Fruit fly (Drosophila melanogaster) whole organism, wandering third instar larva: ENCODE measurements around the gene Lint-1.

Experiments
- Dfd ChIP-seq: fragments of >200 bp; optimal IDR thresholded peaks from 2 replicates; lab custom pipeline; 2017; ENCODE audit warnings: missing biosample characterization, missing genetic modification characterization
- Hr78 ChIP-seq: fragments of >200 bp; optimal IDR thresholded peaks from 2 replicates; lab custom pipeline; 2017; ENCODE audit warnings: missing biosample characterization, missing genetic modification characterization
- OdsH ChIP-seq: fragments of 200-800 bp; sonication (Bioruptor generic); optimal IDR thresholded peaks from 2 replicates; lab custom pipeline; 2016; ENCODE audit warnings: missing biosample characterization, mild to moderate bottlenecking, missing genetic modification characterization
- fru ChIP-seq: fragments of 200-800 bp; sonication (Bioruptor generic); optimal IDR thresholded peaks from 3 replicates; lab custom pipeline; 2016; ENCODE audit warnings: missing biosample characterization, mild to moderate bottlenecking, missing genetic modification characterization
- h ChIP-seq: fragments of 200-800 bp; sonication (Bioruptor generic); optimal IDR thresholded peaks from 3 replicates; lab custom pipeline; 2016; ENCODE audit warnings: missing biosample characterization, mild to moderate bottlenecking, missing genetic modification characterization
- sage ChIP-seq: fragments of 200-800 bp; sonication (Bioruptor generic); optimal IDR thresholded peaks from 2 replicates; lab custom pipeline; 2016; ENCODE audit warnings: missing biosample characterization, mild to moderate bottlenecking, missing genetic modification characterization
- usp ChIP-seq: fragments of >200 bp; optimal IDR thresholded peaks from 2 replicates; lab custom pipeline; 2017; ENCODE audit warnings: missing biosample characterization, missing genetic modification characterization

DNA sequence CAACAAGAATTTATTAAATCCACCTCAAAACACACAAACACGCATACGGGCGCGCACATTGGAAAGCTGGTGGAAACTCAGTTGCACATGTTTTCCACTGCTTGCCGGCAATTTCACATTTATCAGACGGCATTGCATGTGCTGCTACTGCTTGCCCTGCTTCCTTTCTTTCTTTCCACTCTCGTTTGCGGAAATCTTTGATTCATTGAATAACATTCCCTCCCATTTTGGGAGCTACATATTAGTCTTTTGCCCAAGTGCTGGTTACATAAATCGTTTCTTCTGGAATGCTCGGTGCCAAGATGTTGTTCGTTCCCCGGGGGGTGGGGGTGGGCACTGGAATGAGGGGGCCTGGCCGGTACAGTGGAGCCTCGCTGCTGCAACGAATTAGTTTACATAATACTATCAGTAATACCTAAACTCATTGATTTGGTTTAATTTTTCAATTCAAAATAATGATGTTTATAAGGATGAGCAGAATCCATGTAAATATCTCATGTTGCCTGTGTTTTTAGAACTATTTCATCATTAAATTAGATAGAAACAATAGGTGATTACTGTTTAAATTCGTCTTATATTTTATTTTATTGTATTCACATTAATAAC, 40.2 kb upstream of the Lint-1 start:
- TF ChIP-seq sage (GFP tag; lab: Kevin White, UChicago) (no peak), OdsH (GFP tag; lab: Kevin White, UChicago) (no peak), h (GFP tag; lab: Kevin White, UChicago) (no peak), Hr78 (GFP tag; lab: Kevin White, UChicago) (no peak), Dfd (GFP tag; lab: Kevin White, UChicago) (no peak), usp (GFP tag; lab: Kevin White, UChicago) (no peak), fru (GFP tag; lab: Kevin White, UChicago) (no peak)
